Worm (Caenorhabditis elegans): Measurements from ENCODE around the gene C29E4.13.

C29E4.13 gene

ce11 chrIII:7928549-7929129 lies at the start of gene C29E4.13, which contains the start of gene npp-15:
Gene C29E4.13 (minus strand): TSS chrIII:7928717.
Gene npp-15 (plus strand): TSS chrIII:7929043.
- TF ChIP-seq ref-1 (GFP tag; conservative IDR thresholded peaks at IDR 0.05) = no peak
- TF ChIP-seq cog-1 (tag; optimal IDR thresholded peaks at IDR 0.05) = no peak
- no peak for TF ChIP-seq klf-2 (GFP tag; conservative IDR thresholded peaks at IDR 0.05)
- no peak for TF ChIP-seq T22C8.4 (GFP tag; IDR thresholded peaks at IDR 0.05)
- no peak for TF ChIP-seq med-1 (GFP tag; optimal IDR thresholded peaks at IDR 0.05; ENCODE audit: insufficient read depth)
- no peak for TF ChIP-seq ztf-23 (GFP tag; IDR thresholded peaks at IDR 0.05)
- no peak for TF ChIP-seq flt-1 (GFP tag; IDR thresholded peaks at IDR 0.05)
- no peak for TF ChIP-seq tab-1 (GFP tag; IDR thresholded peaks at IDR 0.05)
- TF ChIP-seq ztf-29 (GFP tag; IDR thresholded peaks at IDR 0.05) = no peak

ce11 chrIII:7978289-7978688 lies 49.8 kb upstream of the C29E4.13 start:
- TF ChIP-seq T22C8.4 (GFP tag; IDR thresholded peaks at IDR 0.05) = no peak
- TF ChIP-seq flt-1 (GFP tag; IDR thresholded peaks at IDR 0.05) = no peak
- no peak for TF ChIP-seq med-1 (GFP tag; optimal IDR thresholded peaks at IDR 0.05; ENCODE audit: insufficient read depth)
- no peak for TF ChIP-seq ref-1 (GFP tag; conservative IDR thresholded peaks at IDR 0.05)
- TF ChIP-seq ztf-23 (GFP tag; IDR thresholded peaks at IDR 0.05) = no peak

DNA sequence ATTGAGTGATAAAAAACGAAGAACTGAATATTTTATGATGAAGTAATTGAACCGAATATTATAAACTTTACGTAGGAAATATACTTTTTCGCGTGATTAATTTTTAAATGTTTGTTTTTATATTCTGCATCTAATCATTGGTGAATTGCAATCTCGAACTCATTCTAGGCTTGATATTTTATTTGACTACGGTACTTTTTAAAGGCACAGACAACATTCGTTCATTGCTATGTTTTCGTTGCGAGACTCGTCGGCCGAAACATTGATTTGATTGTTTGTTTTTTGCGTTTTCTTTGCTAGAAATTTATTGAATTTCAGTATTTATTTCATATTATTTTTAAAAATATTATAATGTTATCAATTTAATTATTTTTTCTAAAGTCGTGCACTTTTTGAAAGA lies 49.3 kb upstream of the C29E4.13 start, which contains the start of gene C06G4.4:
Gene C06G4.4, minus strand, starts transcription at position 36 of the 400 bp plus-strand sequence.
- TF ChIP-seq ztf-29 (GFP tag; IDR thresholded peaks at IDR 0.05) (no peak), flt-1 (GFP tag; IDR thresholded peaks at IDR 0.05) (no peak), T22C8.4 (GFP tag; IDR thresholded peaks at IDR 0.05) (no peak), ztf-23 (GFP tag; IDR thresholded peaks at IDR 0.05) (no peak), tab-1 (GFP tag; IDR thresholded peaks at IDR 0.05) (no peak), klf-2 (GFP tag; conservative IDR thresholded peaks at IDR 0.05) (no peak), med-1 (GFP tag; optimal IDR thresholded peaks at IDR 0.05; ENCODE audit: insufficient read depth) (no peak), cog-1 (tag; optimal IDR thresholded peaks at IDR 0.05) (no peak), ref-1 (GFP tag; conservative IDR thresholded peaks at IDR 0.05) (no peak)

DNA sequence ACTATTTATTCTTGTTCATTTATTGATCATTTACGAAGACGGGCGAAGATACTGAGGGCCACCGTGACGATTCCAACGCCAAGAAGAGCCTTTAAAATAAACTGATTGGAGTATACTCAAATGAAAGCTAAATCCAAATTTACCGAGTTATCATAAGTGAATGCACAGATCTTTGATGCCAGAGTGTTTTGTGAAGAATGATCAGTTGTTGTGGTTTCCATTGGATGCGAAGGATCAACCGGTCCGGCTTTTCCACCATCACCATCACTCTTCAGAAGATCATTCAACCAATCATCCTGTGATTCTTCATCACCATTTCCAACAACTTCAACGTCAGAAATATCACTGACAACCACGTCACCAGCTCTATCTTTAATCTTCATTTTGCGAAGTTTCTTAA lies 48.7 kb upstream of the C29E4.13 start:
- TF ChIP-seq ref-1 (GFP tag; conservative IDR thresholded peaks at IDR 0.05) (no peak), tab-1 (GFP tag; IDR thresholded peaks at IDR 0.05) (no peak), T22C8.4 (GFP tag; IDR thresholded peaks at IDR 0.05) (no peak), ztf-23 (GFP tag; IDR thresholded peaks at IDR 0.05) (no peak), klf-2 (GFP tag; conservative IDR thresholded peaks at IDR 0.05) (no peak), ztf-29 (GFP tag; IDR thresholded peaks at IDR 0.05) (no peak), med-1 (GFP tag; optimal IDR thresholded peaks at IDR 0.05; ENCODE audit: insufficient read depth) (no peak), cog-1 (tag; optimal IDR thresholded peaks at IDR 0.05) (no peak), flt-1 (GFP tag; IDR thresholded peaks at IDR 0.05) (no peak)

DNA sequence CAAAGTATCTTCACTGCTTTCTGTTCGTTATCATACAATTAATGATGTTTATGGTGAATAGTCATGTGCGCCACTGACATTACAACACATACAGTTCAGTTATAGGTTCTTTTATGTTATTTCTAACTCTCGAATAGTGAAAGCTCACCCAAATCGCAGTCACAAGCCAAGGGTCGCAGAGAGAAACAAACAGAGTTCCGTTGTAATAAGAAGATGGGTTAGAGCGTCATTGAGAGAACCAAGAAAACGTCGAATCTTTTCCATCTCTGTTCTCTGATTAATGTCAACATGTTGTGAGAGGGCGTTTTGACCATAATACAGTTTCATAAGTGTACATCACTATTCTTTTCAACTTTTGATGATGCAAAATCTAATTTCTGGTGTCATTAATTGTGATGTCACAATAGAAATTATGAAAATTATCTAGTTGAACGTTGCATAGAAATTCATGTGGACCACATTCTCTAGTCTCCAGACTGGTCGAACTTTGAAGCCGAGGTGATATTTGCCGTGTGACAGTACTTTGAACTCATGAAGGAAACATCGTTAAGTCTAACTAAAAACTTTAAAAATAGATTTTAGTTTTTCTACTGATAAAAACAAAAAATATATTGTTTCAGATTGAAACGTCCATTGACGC lies 45.6 kb upstream of the C29E4.13 start:
- no peak for TF ChIP-seq med-1 (GFP tag; optimal IDR thresholded peaks at IDR 0.05; ENCODE audit: insufficient read depth)
- TF ChIP-seq cog-1 (tag; optimal IDR thresholded peaks at IDR 0.05) = no peak
- TF ChIP-seq klf-2 (GFP tag; conservative IDR thresholded peaks at IDR 0.05) = no peak

DNA sequence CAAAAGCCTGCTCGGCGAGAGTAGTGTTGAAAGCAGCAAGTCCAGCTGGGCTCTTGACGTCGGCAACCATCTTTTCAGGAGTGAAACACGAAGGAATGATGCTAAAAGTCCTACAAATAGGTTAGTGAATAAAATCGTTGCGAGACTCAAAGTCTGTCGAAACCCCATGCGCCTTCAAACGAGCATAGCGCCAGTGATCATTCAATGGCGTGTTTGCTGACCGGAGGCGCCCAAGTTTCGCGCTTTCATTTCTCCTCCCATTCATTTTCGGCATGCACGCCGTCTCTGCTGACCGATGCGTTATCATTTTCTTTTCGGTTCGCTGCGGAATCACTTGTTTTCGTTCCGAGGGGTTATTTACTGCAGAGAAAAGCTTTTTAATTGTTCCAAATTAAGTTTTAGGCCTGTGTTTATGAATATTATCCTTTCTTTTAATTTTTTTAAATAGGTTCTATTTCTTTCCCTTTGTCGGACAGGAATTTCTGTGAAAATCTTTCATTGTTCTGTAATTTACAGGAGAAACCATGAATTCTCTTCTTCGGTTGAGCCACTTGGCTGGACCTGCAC lies 44.8 kb upstream of the C29E4.13 start, which contains the start of the genes eef-1B.1 and aco-2:
Gene eef-1B.1, minus strand, starts transcription at position 186 of the 567 bp plus-strand sequence.
Gene aco-2, plus strand, starts transcription at position 517 of the 567 bp plus-strand sequence.
- no peak for TF ChIP-seq tab-1 (GFP tag; IDR thresholded peaks at IDR 0.05)
- no peak for TF ChIP-seq ref-1 (GFP tag; conservative IDR thresholded peaks at IDR 0.05)
- TF ChIP-seq klf-2 (GFP tag; conservative IDR thresholded peaks at IDR 0.05) = no peak
- no peak for TF ChIP-seq med-1 (GFP tag; optimal IDR thresholded peaks at IDR 0.05; ENCODE audit: insufficient read depth)
- no peak for TF ChIP-seq ztf-23 (GFP tag; IDR thresholded peaks at IDR 0.05)
- TF ChIP-seq ztf-29 (GFP tag; IDR thresholded peaks at IDR 0.05) = no peak
- TF ChIP-seq cog-1 (tag; optimal IDR thresholded peaks at IDR 0.05) = peak; percentile 1
- TF ChIP-seq T22C8.4 (GFP tag; IDR thresholded peaks at IDR 0.05) = no peak
- TF ChIP-seq flt-1 (GFP tag; IDR thresholded peaks at IDR 0.05) = no peak

DNA sequence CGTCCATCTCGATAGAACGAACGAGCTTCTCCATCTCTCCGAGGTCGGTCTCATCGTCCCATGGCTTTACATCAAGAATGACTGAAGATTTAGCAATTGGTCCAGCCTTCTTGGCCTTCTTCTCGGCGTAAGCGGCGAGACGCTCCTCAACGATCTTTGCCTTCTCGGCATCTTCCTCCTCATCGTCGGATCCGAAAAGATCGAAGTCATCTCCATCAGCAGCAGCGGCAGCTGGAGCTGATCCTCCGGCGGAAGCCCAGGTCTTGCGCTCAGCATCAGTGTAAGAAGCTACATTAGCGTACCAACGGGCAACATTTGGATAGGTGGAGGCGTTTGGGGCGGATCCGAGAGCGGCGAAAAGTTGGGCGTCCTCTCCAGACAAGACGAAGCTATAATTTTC lies 44.2 kb upstream of the C29E4.13 start:
- no peak for TF ChIP-seq T22C8.4 (GFP tag; IDR thresholded peaks at IDR 0.05)
- TF ChIP-seq klf-2 (GFP tag; conservative IDR thresholded peaks at IDR 0.05) = no peak
- TF ChIP-seq med-1 (GFP tag; optimal IDR thresholded peaks at IDR 0.05; ENCODE audit: insufficient read depth) = no peak
- no peak for TF ChIP-seq tab-1 (GFP tag; IDR thresholded peaks at IDR 0.05)
- no peak for TF ChIP-seq ztf-29 (GFP tag; IDR thresholded peaks at IDR 0.05)
- TF ChIP-seq flt-1 (GFP tag; IDR thresholded peaks at IDR 0.05) = no peak
- no peak for TF ChIP-seq ztf-23 (GFP tag; IDR thresholded peaks at IDR 0.05)
- TF ChIP-seq cog-1 (tag; optimal IDR thresholded peaks at IDR 0.05) = no peak
- no peak for TF ChIP-seq ref-1 (GFP tag; conservative IDR thresholded peaks at IDR 0.05)

- TF ChIP-seq ztf-29 (GFP tag; IDR thresholded peaks at IDR 0.05) = no peak
- TF ChIP-seq ref-1 (GFP tag; conservative IDR thresholded peaks at IDR 0.05) = no peak
- TF ChIP-seq klf-2 (GFP tag; conservative IDR thresholded peaks at IDR 0.05) = no peak
- TF ChIP-seq med-1 (GFP tag; optimal IDR thresholded peaks at IDR 0.05; ENCODE audit: insufficient read depth) = no peak
- no peak for TF ChIP-seq ztf-23 (GFP tag; IDR thresholded peaks at IDR 0.05)
- no peak for TF ChIP-seq cog-1 (tag; optimal IDR thresholded peaks at IDR 0.05)
- TF ChIP-seq T22C8.4 (GFP tag; IDR thresholded peaks at IDR 0.05) = no peak
- TF ChIP-seq flt-1 (GFP tag; IDR thresholded peaks at IDR 0.05) = no peak
- TF ChIP-seq tab-1 (GFP tag; IDR thresholded peaks at IDR 0.05) = no peak
Observed at ce11 chrIII:7972061-7972460, 43.5 kb upstream of the C29E4.13 start, which contains the start of gene F54H12.5. Gene F54H12.5 (minus strand): TSS chrIII:7972161.

ce11 chrIII:7969121-7969520 lies 40.6 kb upstream of the C29E4.13 start, which contains the start of the genes F54H12.8 and F54H12.7:
Gene F54H12.8 (minus strand): TSS chrIII:7969221.
Gene F54H12.7 (plus strand): TSS chrIII:7969349.
- TF ChIP-seq ztf-23 (GFP tag; IDR thresholded peaks at IDR 0.05) = no peak
- no peak for TF ChIP-seq ref-1 (GFP tag; conservative IDR thresholded peaks at IDR 0.05)
- TF ChIP-seq klf-2 (GFP tag; conservative IDR thresholded peaks at IDR 0.05) = no peak
- TF ChIP-seq tab-1 (GFP tag; IDR thresholded peaks at IDR 0.05) = no peak
- TF ChIP-seq med-1 (GFP tag; optimal IDR thresholded peaks at IDR 0.05; ENCODE audit: insufficient read depth) = no peak
- TF ChIP-seq T22C8.4 (GFP tag; IDR thresholded peaks at IDR 0.05) = no peak
- no peak for TF ChIP-seq ztf-29 (GFP tag; IDR thresholded peaks at IDR 0.05)
- no peak for TF ChIP-seq cog-1 (tag; optimal IDR thresholded peaks at IDR 0.05)
- no peak for TF ChIP-seq flt-1 (GFP tag; IDR thresholded peaks at IDR 0.05)

Measured in whole organism, midembryonic.